Fruit fly (Drosophila melanogaster): ENCODE results near the gene CG43732.

Gene CG43732

dm6 chr3R:19017318-19018043 is 67.5 kb downstream of the CG43732 start (continued):
- TF ChIP-seq crp (GFP tag; optimal IDR thresholded peaks at IDR 0.05) (no peak), tgo (GFP tag; IDR thresholded peaks at IDR 0.05) (no peak), ci (GFP tag; IDR thresholded peaks at IDR 0.05) (0 out of 3 replicates have a peak, but pooled peaks have one; percentile 31), Doc3 (GFP tag; IDR thresholded peaks at IDR 0.05; ENCODE audit: partially characterized antibody) (no peak), chinmo (GFP tag; IDR thresholded peaks at IDR 0.05; ENCODE audit: partially characterized antibody) (0 out of 4 replicates have a peak, but pooled peaks have one; percentile 39), NK7.1 (GFP tag; optimal IDR thresholded peaks at IDR 0.05) (no peak), CG4617 (GFP tag; optimal IDR thresholded peaks at IDR 0.05; ENCODE audit: borderline replicate concordance) (no peak), CG1602 (GFP tag; optimal IDR thresholded peaks at IDR 0.05) (no peak), croc (GFP tag; conservative IDR thresholded peaks at IDR 0.05) (no peak), pros (GFP tag; optimal IDR thresholded peaks at IDR 0.05) (peak; percentile 80), tx (GFP tag; optimal IDR thresholded peaks at IDR 0.05) (no peak), CG15514 (GFP tag; optimal IDR thresholded peaks at IDR 0.05) (peak; percentile 98), CG6683 (GFP tag; optimal IDR thresholded peaks at IDR 0.05) (no peak), Pdp1 (GFP tag; optimal IDR thresholded peaks at IDR 0.05) (peak in 1 of 2 experiments; percentile 48), nau (GFP tag; optimal IDR thresholded peaks at IDR 0.05) (no peak), scrt (GFP tag; optimal IDR thresholded peaks at IDR 0.05) (peak; percentile 7), Ada2b (GFP tag; IDR thresholded peaks at IDR 0.05) (no peak), mirr (GFP tag; optimal IDR thresholded peaks at IDR 0.05) (no peak), CG1832 (GFP tag; optimal IDR thresholded peaks at IDR 0.05) (no peak), Max (GFP tag; optimal IDR thresholded peaks at IDR 0.05) (no peak), ftz-f1 (GFP tag; optimal IDR thresholded peaks at IDR 0.05) (no peak), pita (GFP tag; optimal IDR thresholded peaks at IDR 0.05) (peak; percentile 18), CG9797 (GFP tag; optimal IDR thresholded peaks at IDR 0.05) (no peak), CG11504 (tag; optimal IDR thresholded peaks at IDR 0.05) (peak; percentile 87), zfh1 (GFP tag; IDR thresholded peaks at IDR 0.05) (no peak), Bgb (GFP tag; IDR thresholded peaks at IDR 0.05; ENCODE audit: partially characterized antibody) (peak; percentile 34; the same call in 1 of the 2 replicates), CG32532 (GFP tag; IDR thresholded peaks at IDR 0.05) (peak; percentile 18; the same call in 1 of the 2 replicates), crol (GFP tag; IDR thresholded peaks at IDR 0.05) (peak; percentile 82), CG13894 (tag; optimal IDR thresholded peaks at IDR 0.05) (no peak), Vsx1 (GFP tag; optimal IDR thresholded peaks at IDR 0.05) (no peak), nerfin-1 (tag; optimal IDR thresholded peaks at IDR 0.05) (peak; percentile 97), CG12155 (GFP tag; optimal IDR thresholded peaks at IDR 0.05) (peak; percentile 25), sima (GFP tag; optimal IDR thresholded peaks at IDR 0.05) (no peak)

dm6 chr3R:19023862-19024261 is 73.9 kb downstream of the CG43732 start, which contains the start of the genes CG6005 and CG14286:
Gene CG6005, minus strand, starts transcription at chr3R:19024030.
Gene CG14286, plus strand, starts transcription at chr3R:19024092.
- TF ChIP-seq CG12744 (GFP tag; optimal IDR thresholded peaks at IDR 0.05) (peak; percentile 16), CG15479 (GFP tag; optimal IDR thresholded peaks at IDR 0.05) (no peak), crp (GFP tag; optimal IDR thresholded peaks at IDR 0.05) (peak; percentile 74 to 97), tna (GFP tag; IDR thresholded peaks at IDR 0.05; ENCODE audit: partially characterized antibody) (peak; percentile 65), kay (GFP tag; optimal IDR thresholded peaks at IDR 0.05) (no peak), slbo (GFP tag; IDR thresholded peaks at IDR 0.05) (peak; percentile 94), CG17328 (GFP tag; IDR thresholded peaks at IDR 0.05) (peak; percentile 60), HLH54F (GFP tag; optimal IDR thresholded peaks at IDR 0.05) (peak; percentile 71), CG32772 (GFP tag; IDR thresholded peaks at IDR 0.05) (peak; percentile 51), Xrp1 (GFP tag; IDR thresholded peaks at IDR 0.05) (peak; percentile 70), CG6175 (GFP tag; IDR thresholded peaks at IDR 0.05) (peak; percentile 64; the same call in 2 of the 3 replicates), CG17802 (tag; optimal IDR thresholded peaks at IDR 0.05) (no peak), Dref (GFP tag; IDR thresholded peaks at IDR 0.05) (peak; percentile 55), CG5245 (GFP tag; optimal IDR thresholded peaks at IDR 0.05) (peak; percentile 35), NC2α (GFP tag; optimal IDR thresholded peaks at IDR 0.05) (no peak), CG16815 (GFP tag; optimal IDR thresholded peaks at IDR 0.05) (no peak), sim (GFP tag; IDR thresholded peaks at IDR 0.05) (no peak), nerfin-1 (tag; optimal IDR thresholded peaks at IDR 0.05) (no peak), nerfin-2 (GFP tag; IDR thresholded peaks at IDR 0.05; ENCODE audit: partially characterized antibody) (no peak; the same call in 1 of the 2 replicates)
